Worm (Caenorhabditis elegans): Measurements from ENCODE around the gene wago-5.

The wago-5 gene

DNA sequence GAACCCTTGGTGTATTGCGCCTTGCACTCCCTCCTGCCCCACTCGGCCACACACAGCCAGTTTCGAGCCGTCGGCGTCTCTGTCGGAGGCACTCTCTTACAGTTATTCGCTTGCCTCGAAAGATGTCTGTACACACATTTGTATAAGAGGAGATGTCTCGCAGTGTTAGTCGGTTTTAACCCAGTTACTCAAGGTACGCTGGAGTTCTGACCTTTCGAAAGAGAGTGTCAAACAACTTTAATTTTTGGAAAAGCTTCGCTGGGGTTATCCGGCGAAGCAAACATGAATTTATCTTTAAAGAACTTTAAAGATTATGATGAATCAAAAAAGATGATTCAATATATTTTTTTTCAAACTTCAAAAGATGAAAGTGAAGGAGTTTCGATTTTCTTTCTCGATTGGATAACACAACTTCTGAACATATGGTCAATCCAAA lies 29.4 kb upstream of the wago-5 start (continued):
- TF ChIP-seq cey-2 (tag; optimal IDR thresholded peaks at IDR 0.05; ENCODE audit: borderline replicate concordance, insufficient read depth) (peak; percentile 89), F10B5.3 (tag; optimal IDR thresholded peaks at IDR 0.05) (peak; percentile 95), D1046.2 (GFP tag; IDR thresholded peaks at IDR 0.05) (peak; percentile 92), daf-8 (GFP tag; IDR thresholded peaks at IDR 0.05) (0 out of 2 replicates have a peak, but pooled peaks have one; percentile 20), zag-1 (tag; optimal IDR thresholded peaks at IDR 0.05) (peak; percentile 97), ztf-11 (tag; optimal IDR thresholded peaks at IDR 0.05) (peak; percentile 47), F49E8.2 (tag; optimal IDR thresholded peaks at IDR 0.05; ENCODE audit: borderline replicate concordance) (peak; percentile 97), set-16 (GFP tag; IDR thresholded peaks at IDR 0.05) (peak; percentile 83), mes-2 (tag; optimal IDR thresholded peaks at IDR 0.05; ENCODE audit: poor library complexity, severe bottlenecking) (peak; percentile 96), egl-27 (tag; optimal IDR thresholded peaks at IDR 0.05) (peak; percentile 93), pha-4 (GFP tag; IDR thresholded peaks at IDR 0.05) (peak; percentile 99), pha-4 (tag; optimal IDR thresholded peaks at IDR 0.05) (peak; percentile 27), unc-130 (GFP tag; optimal IDR thresholded peaks at IDR 0.05) (peak; percentile 93), F26F4.8 (GFP tag; conservative IDR thresholded peaks at IDR 0.05) (0 out of 2 replicates have a peak, but pooled peaks have one; percentile 34), nhr-102 (tag; optimal IDR thresholded peaks at IDR 0.05) (peak; percentile 98), T20F7.1 (GFP tag; optimal IDR thresholded peaks at IDR 0.05) (peak; percentile 93), ceh-20 (GFP tag; IDR thresholded peaks at IDR 0.05) (peak; percentile 99), hlh-11 (tag; optimal IDR thresholded peaks at IDR 0.05) (peak; percentile 99), lin-13 (GFP tag; optimal IDR thresholded peaks at IDR 0.05) (peak; percentile 98), spr-1 (tag; optimal IDR thresholded peaks at IDR 0.05) (peak; percentile 97), madf-9 (GFP tag; conservative IDR thresholded peaks at IDR 0.05) (peak; percentile 98), arid-1 (GFP tag; conservative IDR thresholded peaks at IDR 0.05) (peak; percentile 96), gei-8 (GFP tag; optimal IDR thresholded peaks at IDR 0.05) (peak; percentile 94), pqm-1 (tag; optimal IDR thresholded peaks at IDR 0.05) (peak; percentile 53), saeg-2 (GFP tag; IDR thresholded peaks at IDR 0.05) (peak; percentile 99), hif-1 (tag; optimal IDR thresholded peaks at IDR 0.05) (peak; percentile 88 to 94), mxl-2 (GFP tag; conservative IDR thresholded peaks at IDR 0.05) (peak; percentile 86), spr-3 (GFP tag; optimal IDR thresholded peaks at IDR 0.05) (peak; percentile 97), nhr-42 (GFP tag; IDR thresholded peaks at IDR 0.05) (peak; percentile 97), unc-62 (GFP tag; optimal IDR thresholded peaks at IDR 0.05 in 1 of 2) (peak; percentile 85 to 100), unc-62 (tag; optimal IDR thresholded peaks at IDR 0.05) (peak; percentile 50), daf-16 (GFP tag; optimal IDR thresholded peaks at IDR 0.05) (peak; percentile 89 to 97), daf-16 (tag; optimal IDR thresholded peaks at IDR 0.05) (peak; percentile 89), duxl-1 (tag; optimal IDR thresholded peaks at IDR 0.05; ENCODE audit: poor library complexity) (peak; percentile 96), attf-4 (tag; optimal IDR thresholded peaks at IDR 0.05) (peak; percentile 48), lin-39 (tag; optimal IDR thresholded peaks at IDR 0.05) (peak; percentile 85), rbr-2 (tag; optimal IDR thresholded peaks at IDR 0.05) (peak; percentile 99), lin-1 (GFP tag; IDR thresholded peaks at IDR 0.05) (peak; percentile 95), ceh-32 (tag; optimal IDR thresholded peaks at IDR 0.05; ENCODE audit: poor library complexity) (peak; percentile 91), nhr-48 (tag; optimal IDR thresholded peaks at IDR 0.05) (peak; percentile 97), snpc-1.2 (GFP tag; IDR thresholded peaks at IDR 0.05) (peak; percentile 94), zfp-2 (tag; optimal IDR thresholded peaks at IDR 0.05) (peak; percentile 87), ceh-44 (GFP tag; IDR thresholded peaks at IDR 0.05) (peak; percentile 89; the same call in 1 of the 2 replicates), nhr-10 (tag; optimal IDR thresholded peaks at IDR 0.05) (peak; percentile 93), tag-97 (GFP tag; IDR thresholded peaks at IDR 0.05) (no peak), nhr-41 (GFP tag; IDR thresholded peaks at IDR 0.05) (peak; percentile 98), mxl-3 (GFP tag; optimal IDR thresholded peaks at IDR 0.05) (peak; percentile 89), ces-1 (GFP tag; optimal IDR thresholded peaks at IDR 0.05) (peak; percentile 94), dmd-8 (GFP tag; IDR thresholded peaks at IDR 0.05) (peak; percentile 83), dmd-9 (GFP tag; IDR thresholded peaks at IDR 0.05) (peak; percentile 99)

Data from whole organism, L4 larva.